Worm (Caenorhabditis elegans): ENCODE results near the gene sri-73.

DNA sequence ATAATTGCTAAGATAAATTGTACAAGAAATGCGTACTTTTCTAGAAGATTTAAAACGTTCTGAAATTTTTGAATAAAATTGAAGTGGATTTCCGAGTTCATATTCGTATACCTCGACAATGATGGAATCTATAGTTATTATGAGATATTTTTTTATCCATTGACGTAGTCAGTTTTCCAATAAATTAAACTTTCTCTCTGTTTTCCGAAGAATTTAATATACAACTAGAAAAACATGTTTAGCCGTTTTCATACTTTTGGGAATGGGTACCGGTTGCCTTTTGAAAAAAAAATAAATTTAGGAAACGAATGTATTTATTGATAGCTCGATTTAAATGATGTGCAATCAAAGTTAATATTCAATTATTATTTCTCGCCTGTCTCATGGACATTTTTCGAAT, 43.0 kb upstream of the sri-73 start, which contains the start of gene srw-109:
- TF ChIP-seq snpc-4 (tag; optimal IDR thresholded peaks at IDR 0.05) (no peak), elt-2 (tag; optimal IDR thresholded peaks at IDR 0.05) (no peak), tbx-2 (tag; optimal IDR thresholded peaks at IDR 0.05) (no peak), zag-1 (tag; optimal IDR thresholded peaks at IDR 0.05) (no peak), nhr-12 (tag; optimal IDR thresholded peaks at IDR 0.05) (no peak), nhr-237 (tag; optimal IDR thresholded peaks at IDR 0.05) (no peak), skn-1 (tag; optimal IDR thresholded peaks at IDR 0.05) (no peak), nhr-77 (tag; optimal IDR thresholded peaks at IDR 0.05) (no peak), ceh-82 (tag; optimal IDR thresholded peaks at IDR 0.05) (no peak)

Data from whole organism, L3 larva.